Worm (Caenorhabditis elegans) whole organism, mixed stage, embryonic: ENCODE measurements around the gene K09B11.5.

ENCODE experiments used
- blmp-1 ChIP-seq: fragments of 150-350 bp; optimal IDR thresholded peaks from 2 replicates; lab custom pipeline; 2014; ENCODE audit warnings: missing biosample characterization, missing genetic modification characterization
- ces-1 ChIP-seq: fragments of 150-350 bp; optimal IDR thresholded peaks from 2 replicates; lab custom pipeline; 2014; ENCODE audit warnings: missing biosample characterization, missing genetic modification reagents, missing genetic modification characterization
- elt-3 ChIP-seq: fragments of 150-350 bp; optimal IDR thresholded peaks from 2 replicates; lab custom pipeline; 2014; ENCODE audit warnings: missing biosample characterization, missing genetic modification characterization
- mep-1 ChIP-seq: fragments of 150-350 bp; optimal IDR thresholded peaks from 2 replicates; lab custom pipeline; 2017; ENCODE audit warnings: missing biosample characterization, missing genetic modification reagents, missing genetic modification characterization, inconsistent platforms
- nhr-237 ChIP-seq: fragments of 150-350 bp; optimal IDR thresholded peaks from 2 replicates; lab custom pipeline; 2014; ENCODE audit warnings: missing biosample characterization, missing genetic modification characterization
- nhr-76 ChIP-seq: sonication (generic microtip); optimal IDR thresholded peaks from 2 replicates; lab custom pipeline; 2017; ENCODE audit warnings: missing biosample characterization, missing genetic modification characterization
- sem-2 ChIP-seq: fragments of 200-800 bp; sonication (Bioruptor generic); optimal IDR thresholded peaks from 2 replicates; lab custom pipeline; 2018; ENCODE audit warnings: mild to moderate bottlenecking, missing genetic modification characterization, missing compliant biosample characterization
- snpc-4 ChIP-seq: fragments of 150-350 bp; optimal IDR thresholded peaks from 2 replicates; lab custom pipeline; 2014; ENCODE audit warnings: missing biosample characterization, missing genetic modification characterization
- ztf-11 ChIP-seq: fragments of 150-350 bp; optimal IDR thresholded peaks from 2 replicates; lab custom pipeline; 2014; ENCODE audit warnings: missing biosample characterization, missing genetic modification characterization

DNA sequence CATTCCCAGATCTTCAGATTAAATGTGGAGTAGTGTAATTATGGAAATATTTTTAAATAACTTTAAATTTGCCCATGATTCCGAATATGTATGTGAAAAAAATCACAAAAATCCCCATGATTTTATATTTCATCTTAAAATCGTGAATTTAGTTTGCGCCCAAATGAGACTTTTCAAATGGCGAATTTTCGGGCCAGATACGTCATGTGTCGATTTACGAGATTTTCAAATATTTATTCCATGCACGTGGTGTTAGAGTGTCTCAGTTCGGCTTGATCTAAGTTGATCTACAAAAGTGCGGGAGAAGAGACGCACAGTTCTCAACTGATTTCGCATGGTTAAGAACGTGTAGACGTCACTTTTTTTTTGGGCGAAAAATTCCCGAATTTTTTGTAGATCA lies 48.7 kb upstream of the K09B11.5 start, which contains the start of gene Y38H8A.1:
- TF ChIP-seq nhr-237 (tag; lab: Kevin White, UChicago) (no peak), blmp-1 (tag; lab: Kevin White, UChicago) (no peak), elt-3 (tag; lab: Kevin White, UChicago) (no peak), mep-1 (tag; lab: Kevin White, UChicago) (no peak), ztf-11 (tag; lab: Kevin White, UChicago) (no peak), nhr-76 (no peak), snpc-4 (tag; lab: Kevin White, UChicago) (no peak), ces-1 (GFP tag; lab: Kevin White, UChicago) (no peak), sem-2 (no peak)
